Fruit fly (Drosophila melanogaster) whole organism, embryonic: ENCODE data around the gene CG34300.

Source experiments
- CG14441 ChIP-seq: fragments of 200-800 bp; sonication (Bioruptor generic); IDR thresholded peaks from 2 replicates; pipeline ENCODE4 v1.3.6; 2022; ENCODE audit warnings: missing biosample characterization, missing genetic modification characterization
- CTCF ChIP-seq: fragments of 200-800 bp; sonication (Bioruptor generic); optimal IDR thresholded peaks from 2 replicates; lab custom pipeline; 2017; ENCODE audit warnings: missing biosample characterization, mild to moderate bottlenecking, missing genetic modification characterization, moderate library complexity
- Dfd ChIP-seq, 2 experiments: fragments of >200 bp; optimal IDR thresholded peaks; 2 replicates each; lab custom pipeline; 2017; ENCODE audit warnings: missing biosample characterization in 2 of 2, missing genetic modification characterization in 2 of 2
- Nf-YA ChIP-seq: fragments of 200-800 bp; sonication (Bioruptor generic); IDR thresholded peaks from 2 replicates; pipeline ENCODE4 v1.3.6; 2022; ENCODE audit warnings: missing biosample characterization, missing genetic modification characterization
- sug ChIP-seq: fragments of 200-800 bp; optimal IDR thresholded peaks from 2 replicates; lab custom pipeline; 2019; ENCODE audit warnings: missing biosample characterization, mild to moderate bottlenecking, missing genetic modification characterization, moderate library complexity
- unc-4 ChIP-seq: fragments of 200-800 bp; sonication (Bioruptor generic); IDR thresholded peaks from 2 replicates; pipeline ENCODE4 v1.3.6; 2022; ENCODE audit warnings: missing biosample characterization, missing genetic modification characterization; ENCODE audit not compliant: partially characterized antibody
- unpg ChIP-seq: fragments of 200-800 bp; sonication (Bioruptor generic); optimal IDR thresholded peaks from 3 replicates; lab custom pipeline; 2018; ENCODE audit warnings: missing biosample characterization, mild to moderate bottlenecking, missing genetic modification characterization, moderate library complexity

DNA sequence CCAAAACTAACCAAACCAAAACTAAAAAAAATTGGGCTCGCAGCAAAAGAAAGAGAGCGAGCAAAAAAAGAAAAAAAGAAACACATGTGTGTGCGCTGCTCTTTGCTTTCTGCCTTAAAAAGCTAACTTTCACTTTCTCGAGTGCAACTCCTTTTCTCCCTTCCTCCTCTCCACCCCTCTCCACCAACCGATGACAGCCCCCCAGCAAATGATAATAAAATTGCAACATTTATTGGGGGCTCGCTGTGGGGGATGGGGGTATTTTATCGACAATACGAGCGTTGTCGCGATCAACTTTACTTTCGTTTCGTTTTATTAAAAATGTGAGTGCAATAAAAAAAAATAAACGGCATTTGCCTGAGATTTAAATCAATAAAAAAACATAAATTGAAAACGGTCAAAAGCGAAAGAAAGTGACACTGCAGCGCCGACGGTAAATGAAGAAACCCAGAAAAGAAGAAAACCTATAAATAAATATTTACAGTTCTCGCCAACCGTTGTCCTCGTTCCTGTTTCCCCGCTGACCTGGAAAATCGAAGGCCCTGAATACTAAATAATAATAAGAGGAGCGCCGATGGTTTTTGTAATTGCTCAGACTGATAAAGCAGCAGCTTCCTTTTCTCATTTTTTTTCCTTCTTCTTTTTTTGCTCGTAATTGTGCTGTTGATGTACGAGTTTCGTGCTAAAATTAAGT lies 17.9 kb downstream of the CG34300 start:
- TF ChIP-seq Dfd (GFP tag; optimal IDR thresholded peaks at IDR 0.05; lab: Kevin White, UChicago) (no peak), sug (no peak), unpg (no peak), CTCF (no peak), Nf-YA (GFP tag; lab: Robert Waterston, UW) (no peak), CG14441 (GFP tag; lab: Robert Waterston, UW) (no peak), unc-4 (no peak)
